Fruit fly (Drosophila melanogaster): ENCODE results near the gene CG2006.
A peak's percentile ranks its signal among the peaks of the same experiment; 100 is the strongest.

DNA sequence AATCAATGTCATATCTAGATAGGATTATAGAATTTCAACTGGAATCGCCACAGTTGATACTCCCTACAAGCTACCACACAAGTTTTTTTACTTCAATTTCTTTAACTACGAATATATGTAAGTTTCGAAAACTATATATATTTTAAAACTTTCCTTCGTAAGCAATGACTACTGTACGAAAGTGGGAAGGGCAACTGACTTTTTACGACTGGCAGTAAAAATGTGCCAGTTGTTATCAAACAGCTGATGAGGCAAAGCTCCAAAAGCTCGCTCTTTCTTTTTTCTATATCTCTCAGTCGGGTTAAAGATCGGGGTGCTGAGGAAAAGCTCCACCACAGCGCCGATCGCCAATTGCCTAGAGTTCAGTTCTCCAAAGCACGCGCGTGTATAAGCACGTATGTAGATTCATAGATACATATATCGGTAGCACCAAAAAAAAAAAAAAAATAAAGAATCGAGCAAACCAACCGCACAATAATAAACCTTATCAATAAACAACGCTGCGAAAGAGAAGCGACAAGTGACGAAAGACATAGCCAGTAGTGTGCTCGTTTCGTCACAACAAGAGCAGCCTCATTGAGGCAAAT is 10.2 kb upstream of the CG2006 start:
- peak; percentile 27 for TF ChIP-seq Pif1B (GFP tag; optimal IDR thresholded peaks at IDR 0.05)
- TF ChIP-seq CG8159 (tag; optimal IDR thresholded peaks at IDR 0.05): peak; percentile 54
- TF ChIP-seq EcR (GFP tag; optimal IDR thresholded peaks at IDR 0.05): peak; percentile 54
- peak; percentile 10 for TF ChIP-seq gl (tag; optimal IDR thresholded peaks at IDR 0.05)
- TF ChIP-seq CG32121 (GFP tag; IDR thresholded peaks at IDR 0.05): no peak; the same call in none of the 2 replicates
